Fruit fly (Drosophila melanogaster): ENCODE data around the gene Atg14.
A peak's percentile ranks its signal among the peaks of the same experiment; 100 is the strongest.

The Atg14 gene

dm6 chr3R:29082511-29083296 lies 33.5 kb upstream of the Atg14 start:
- TF ChIP-seq CG8159 (tag; optimal IDR thresholded peaks at IDR 0.05) (peak; percentile 11), CG15710 (tag; optimal IDR thresholded peaks at IDR 0.05) (peak; percentile 6), CG14655 (GFP tag; optimal IDR thresholded peaks at IDR 0.05) (peak; percentile 10), CG13204 (GFP tag; optimal IDR thresholded peaks at IDR 0.05) (no peak)

dm6 chr3R:29083459-29084457 lies 32.4 kb upstream of the Atg14 start:
- TF ChIP-seq CG12605 (GFP tag; IDR thresholded peaks at IDR 0.05) (peak; percentile 17; the same call in 1 of the 2 replicates), EcR (GFP tag; optimal IDR thresholded peaks at IDR 0.05) (peak; percentile 31), CG13204 (GFP tag; optimal IDR thresholded peaks at IDR 0.05) (no peak), CG34367 (tag; optimal IDR thresholded peaks at IDR 0.05) (no peak), Ets98B (GFP tag; IDR thresholded peaks at IDR 0.05) (no peak), gl (tag; optimal IDR thresholded peaks at IDR 0.05) (no peak), Pif1A (GFP tag; optimal IDR thresholded peaks at IDR 0.05) (peak; percentile 24), rn (GFP tag; IDR thresholded peaks at IDR 0.05) (no peak), CG4496 (GFP tag; IDR thresholded peaks at IDR 0.05) (no peak), CG14655 (GFP tag; optimal IDR thresholded peaks at IDR 0.05) (peak; percentile 29), CG32121 (GFP tag; IDR thresholded peaks at IDR 0.05) (no peak), Pif1B (GFP tag; optimal IDR thresholded peaks at IDR 0.05) (peak; percentile 39), CG8301 (tag; optimal IDR thresholded peaks at IDR 0.05) (peak; percentile 28), D1 (tag; optimal IDR thresholded peaks at IDR 0.05) (no peak), CG9948 (tag; optimal IDR thresholded peaks at IDR 0.05) (peak; percentile 45), CG8159 (tag; optimal IDR thresholded peaks at IDR 0.05) (peak; percentile 58), CG17806 (tag; optimal IDR thresholded peaks at IDR 0.05) (peak; percentile 50), CG10348 (GFP tag; IDR thresholded peaks at IDR 0.05) (no peak), fd96Ca (GFP tag; IDR thresholded peaks at IDR 0.05) (no peak), Snoo (tag; optimal IDR thresholded peaks at IDR 0.05) (no peak), CG15710 (tag; optimal IDR thresholded peaks at IDR 0.05) (peak; percentile 33)

- TF ChIP-seq CG13204 (GFP tag; optimal IDR thresholded peaks at IDR 0.05) (no peak), CG4496 (GFP tag; IDR thresholded peaks at IDR 0.05) (no peak), Ets98B (GFP tag; IDR thresholded peaks at IDR 0.05) (no peak), gl (tag; optimal IDR thresholded peaks at IDR 0.05) (no peak), fd96Ca (GFP tag; IDR thresholded peaks at IDR 0.05) (no peak), CG34367 (tag; optimal IDR thresholded peaks at IDR 0.05) (no peak), rn (GFP tag; IDR thresholded peaks at IDR 0.05) (no peak), CG10348 (GFP tag; IDR thresholded peaks at IDR 0.05) (no peak), CG12605 (GFP tag; IDR thresholded peaks at IDR 0.05) (no peak), CG8159 (tag; optimal IDR thresholded peaks at IDR 0.05) (no peak), Pif1B (GFP tag; optimal IDR thresholded peaks at IDR 0.05) (no peak), CG9948 (tag; optimal IDR thresholded peaks at IDR 0.05) (no peak), CG8301 (tag; optimal IDR thresholded peaks at IDR 0.05) (no peak), Snoo (tag; optimal IDR thresholded peaks at IDR 0.05) (no peak), Pif1A (GFP tag; optimal IDR thresholded peaks at IDR 0.05) (no peak), CG32121 (GFP tag; IDR thresholded peaks at IDR 0.05) (no peak), CG14655 (GFP tag; optimal IDR thresholded peaks at IDR 0.05) (no peak)
Measured at dm6 chr3R:29086896-29087295, 29.3 kb upstream of the Atg14 start.

- TF ChIP-seq CG10348 (GFP tag; IDR thresholded peaks at IDR 0.05) (no peak), CG13204 (GFP tag; optimal IDR thresholded peaks at IDR 0.05) (no peak), Pif1A (GFP tag; optimal IDR thresholded peaks at IDR 0.05) (no peak), gl (tag; optimal IDR thresholded peaks at IDR 0.05) (no peak), CG34367 (tag; optimal IDR thresholded peaks at IDR 0.05) (no peak), EcR (GFP tag; optimal IDR thresholded peaks at IDR 0.05) (no peak), D1 (tag; optimal IDR thresholded peaks at IDR 0.05) (no peak), CG9948 (tag; optimal IDR thresholded peaks at IDR 0.05) (no peak), fd96Ca (GFP tag; IDR thresholded peaks at IDR 0.05) (no peak), Ets98B (GFP tag; IDR thresholded peaks at IDR 0.05) (no peak), CG8159 (tag; optimal IDR thresholded peaks at IDR 0.05) (no peak), CG15710 (tag; optimal IDR thresholded peaks at IDR 0.05) (no peak), CG12605 (GFP tag; IDR thresholded peaks at IDR 0.05) (no peak), CG32121 (GFP tag; IDR thresholded peaks at IDR 0.05) (no peak), Pif1B (GFP tag; optimal IDR thresholded peaks at IDR 0.05) (no peak), CG8301 (tag; optimal IDR thresholded peaks at IDR 0.05) (no peak), rn (GFP tag; IDR thresholded peaks at IDR 0.05) (no peak), CG4496 (GFP tag; IDR thresholded peaks at IDR 0.05) (no peak)
Measured at dm6 chr3R:29087302-29087782, 28.8 kb upstream of the Atg14 start.

dm6 chr3R:29087926-29088487 lies 28.2 kb upstream of the Atg14 start:
- TF ChIP-seq CG34367 (tag; optimal IDR thresholded peaks at IDR 0.05) (no peak), CG15710 (tag; optimal IDR thresholded peaks at IDR 0.05) (no peak), CG32121 (GFP tag; IDR thresholded peaks at IDR 0.05) (no peak), Snoo (tag; optimal IDR thresholded peaks at IDR 0.05) (no peak), rn (GFP tag; IDR thresholded peaks at IDR 0.05) (no peak), CG17806 (tag; optimal IDR thresholded peaks at IDR 0.05) (peak; percentile 7), CG12605 (GFP tag; IDR thresholded peaks at IDR 0.05) (peak; percentile 44; the same call in 1 of the 2 replicates), Ets98B (GFP tag; IDR thresholded peaks at IDR 0.05) (peak; percentile 26; the same call in 1 of the 2 replicates), CG13204 (GFP tag; optimal IDR thresholded peaks at IDR 0.05) (peak; percentile 67), D1 (tag; optimal IDR thresholded peaks at IDR 0.05) (no peak), Pif1B (GFP tag; optimal IDR thresholded peaks at IDR 0.05) (no peak), CG8301 (tag; optimal IDR thresholded peaks at IDR 0.05) (no peak), CG9948 (tag; optimal IDR thresholded peaks at IDR 0.05) (no peak), CG10348 (GFP tag; IDR thresholded peaks at IDR 0.05) (no peak), gl (tag; optimal IDR thresholded peaks at IDR 0.05) (peak; percentile 25), CG14655 (GFP tag; optimal IDR thresholded peaks at IDR 0.05) (no peak), CG4496 (GFP tag; IDR thresholded peaks at IDR 0.05) (peak; percentile 61; the same call in 2 of the 3 replicates), CG8159 (tag; optimal IDR thresholded peaks at IDR 0.05) (peak; percentile 13), EcR (GFP tag; optimal IDR thresholded peaks at IDR 0.05) (no peak), fd96Ca (GFP tag; IDR thresholded peaks at IDR 0.05) (no peak), Pif1A (GFP tag; optimal IDR thresholded peaks at IDR 0.05) (peak; percentile 20)

Measured in whole organism, pupa.